Fruit fly (Drosophila melanogaster): ENCODE data around the gene COX5A.

- no peak for TF ChIP-seq h (optimal IDR thresholded peaks at IDR 0.05)
- no peak for TF ChIP-seq psq (optimal IDR thresholded peaks at IDR 0.05)
- no peak for TF ChIP-seq insv (optimal IDR thresholded peaks at IDR 0.05)
- TF ChIP-seq Myc (optimal IDR thresholded peaks at IDR 0.05), result no peak
Observed at dm6 chr3R:11786695-11787226, 32.4 kb upstream of the COX5A start, which contains the start of the genes prd1 and HisCl1.

Measured in Kc167 (cell line).